Worm (Caenorhabditis elegans): ENCODE data around the gene Y116A8B.4.

ce11 chrIV:17233494-17233893, 9.9 kb downstream of the Y116A8B.4 start:
- TF ChIP-seq T22C8.4 (GFP tag; IDR thresholded peaks at IDR 0.05) = no peak
- no peak for TF ChIP-seq tab-1 (GFP tag; IDR thresholded peaks at IDR 0.05)
- TF ChIP-seq flt-1 (GFP tag; IDR thresholded peaks at IDR 0.05) = no peak
- no peak for TF ChIP-seq ztf-29 (GFP tag; IDR thresholded peaks at IDR 0.05)

Measured in whole organism, midembryonic.